Worm (Caenorhabditis elegans): ENCODE data around the gene F13E6.2.

The F13E6.2 gene

ce11 chrX:10674199-10674598 is at the start of gene F13E6.2:
Gene F13E6.2, minus strand, starts transcription at chrX:10674299.
- TF ChIP-seq unc-62 (GFP tag; optimal IDR thresholded peaks at IDR 0.05) = no peak

- TF ChIP-seq unc-62 (GFP tag; optimal IDR thresholded peaks at IDR 0.05) = no peak
Measured at ce11 chrX:10721954-10722353, 47.9 kb upstream of the F13E6.2 start, which contains the start of gene mbr-1. Gene mbr-1, minus strand, starts transcription at chrX:10722054.

- TF ChIP-seq unc-62 (GFP tag; optimal IDR thresholded peaks at IDR 0.05) = no peak
Measured at ce11 chrX:10717019-10717418, 42.9 kb upstream of the F13E6.2 start, which contains the start of gene T01C1.4. Gene T01C1.4, minus strand, starts transcription at chrX:10717119.

- no peak for TF ChIP-seq unc-62 (GFP tag; optimal IDR thresholded peaks at IDR 0.05)
Measured at ce11 chrX:10711769-10712168, 37.7 kb upstream of the F13E6.2 start, which contains the start of gene rhgf-1. Gene rhgf-1, minus strand, starts transcription at chrX:10711869.

ce11 chrX:10704329-10704728 is 30.2 kb upstream of the F13E6.2 start:
- no peak for TF ChIP-seq unc-62 (GFP tag; optimal IDR thresholded peaks at IDR 0.05)

ce11 chrX:10694933-10695332 is 20.8 kb upstream of the F13E6.2 start, which contains the start of gene plpp-1.3:
Gene plpp-1.3, plus strand, starts transcription at chrX:10695312.
- TF ChIP-seq unc-62 (GFP tag; optimal IDR thresholded peaks at IDR 0.05) = no peak

ce11 chrX:10694248-10694647 is 20.1 kb upstream of the F13E6.2 start:
- TF ChIP-seq unc-62 (GFP tag; optimal IDR thresholded peaks at IDR 0.05) = no peak

- TF ChIP-seq unc-62 (GFP tag; optimal IDR thresholded peaks at IDR 0.05) = no peak
Measured at ce11 chrX:10692057-10692456, 18.0 kb upstream of the F13E6.2 start.

ce11 chrX:10691643-10692042 is 17.5 kb upstream of the F13E6.2 start, which contains the start of gene yap-1:
Gene yap-1, plus strand, starts transcription at chrX:10691943.
- TF ChIP-seq unc-62 (GFP tag; optimal IDR thresholded peaks at IDR 0.05) = no peak

- no peak for TF ChIP-seq unc-62 (GFP tag; optimal IDR thresholded peaks at IDR 0.05)
Measured at ce11 chrX:10691232-10691631, 17.1 kb upstream of the F13E6.2 start.

- no peak for TF ChIP-seq unc-62 (GFP tag; optimal IDR thresholded peaks at IDR 0.05)
Measured at ce11 chrX:10689729-10690128, 15.6 kb upstream of the F13E6.2 start.

- no peak for TF ChIP-seq unc-62 (GFP tag; optimal IDR thresholded peaks at IDR 0.05)
Measured at ce11 chrX:10688311-10688710, 14.2 kb upstream of the F13E6.2 start.

- TF ChIP-seq unc-62 (GFP tag; optimal IDR thresholded peaks at IDR 0.05) = no peak
Measured at ce11 chrX:10687317-10687716, 13.2 kb upstream of the F13E6.2 start.

ce11 chrX:10686487-10686886 is 12.4 kb upstream of the F13E6.2 start:
- no peak for TF ChIP-seq unc-62 (GFP tag; optimal IDR thresholded peaks at IDR 0.05)

ce11 chrX:10684533-10684932 is 10.4 kb upstream of the F13E6.2 start:
- TF ChIP-seq unc-62 (GFP tag; optimal IDR thresholded peaks at IDR 0.05) = no peak

ce11 chrX:10681698-10682097 is 7.6 kb upstream of the F13E6.2 start, which contains the start of gene phf-31:
Gene phf-31, plus strand, starts transcription at chrX:10681998.
- TF ChIP-seq unc-62 (GFP tag; optimal IDR thresholded peaks at IDR 0.05) = no peak

ce11 chrX:10679193-10679592 is 5.1 kb upstream of the F13E6.2 start:
- no peak for TF ChIP-seq unc-62 (GFP tag; optimal IDR thresholded peaks at IDR 0.05)

ce11 chrX:10678081-10678736 is 4.1 kb upstream of the F13E6.2 start:
- TF ChIP-seq unc-62 (GFP tag; optimal IDR thresholded peaks at IDR 0.05) = no peak

All from whole organism, dauer.